Worm (Caenorhabditis elegans) whole organism, midembryonic: ENCODE data around the gene fbxb-60.

ENCODE experiments used
- T22C8.4 ChIP-seq: fragments of 200-800 bp; sonication (Bioruptor generic); IDR thresholded peaks from 2 replicates; pipeline ENCODE4 v1.3.6; 2022; ENCODE audit warnings: missing genetic modification characterization, missing compliant biosample characterization
- cog-1 ChIP-seq: sonication (generic microtip); optimal IDR thresholded peaks from 2 replicates; lab custom pipeline; 2016; ENCODE audit warnings: missing genetic modification characterization, missing compliant biosample characterization
- flt-1 ChIP-seq: fragments of 200-800 bp; sonication (Bioruptor generic); IDR thresholded peaks from 2 replicates; pipeline ENCODE4 v1.3.6; 2022; ENCODE audit warnings: missing genetic modification characterization, missing compliant biosample characterization
- klf-2 ChIP-seq: fragments of 200-800 bp; sonication (Bioruptor generic); conservative IDR thresholded peaks from 2 replicates; pipeline ENCODE4 v1.3.6; 2022; ENCODE audit warnings: missing genetic modification reagents, missing genetic modification characterization, missing compliant biosample characterization
- med-1 ChIP-seq: sonication (generic microtip); optimal IDR thresholded peaks from 2 replicates; lab custom pipeline; 2017; ENCODE audit warnings: missing genetic modification characterization, mild to moderate bottlenecking, missing compliant biosample characterization, antibody characterized with exemption, missing genetic modification reagents; ENCODE audit not compliant: insufficient read depth
- ref-1 ChIP-seq: fragments of 200-800 bp; sonication (Bioruptor generic); conservative IDR thresholded peaks from 2 replicates; pipeline ENCODE4 v1.3.6; 2022; ENCODE audit warnings: missing genetic modification reagents, missing genetic modification characterization, missing compliant biosample characterization
- tab-1 ChIP-seq: fragments of 200-800 bp; sonication (Bioruptor generic); IDR thresholded peaks from 2 replicates; pipeline ENCODE4 v1.3.6; 2022; ENCODE audit warnings: missing genetic modification characterization, missing compliant biosample characterization
- ztf-23 ChIP-seq: fragments of 200-800 bp; sonication (Bioruptor generic); IDR thresholded peaks from 2 replicates; pipeline ENCODE4 v1.3.6; 2022; ENCODE audit warnings: missing genetic modification reagents, missing genetic modification characterization, missing compliant biosample characterization
- ztf-29 ChIP-seq: fragments of 200-800 bp; sonication (Bioruptor generic); IDR thresholded peaks from 2 replicates; pipeline ENCODE4 v1.3.6; 2022; ENCODE audit warnings: missing genetic modification reagents, missing genetic modification characterization, missing compliant biosample characterization

The fbxb-60 gene

DNA sequence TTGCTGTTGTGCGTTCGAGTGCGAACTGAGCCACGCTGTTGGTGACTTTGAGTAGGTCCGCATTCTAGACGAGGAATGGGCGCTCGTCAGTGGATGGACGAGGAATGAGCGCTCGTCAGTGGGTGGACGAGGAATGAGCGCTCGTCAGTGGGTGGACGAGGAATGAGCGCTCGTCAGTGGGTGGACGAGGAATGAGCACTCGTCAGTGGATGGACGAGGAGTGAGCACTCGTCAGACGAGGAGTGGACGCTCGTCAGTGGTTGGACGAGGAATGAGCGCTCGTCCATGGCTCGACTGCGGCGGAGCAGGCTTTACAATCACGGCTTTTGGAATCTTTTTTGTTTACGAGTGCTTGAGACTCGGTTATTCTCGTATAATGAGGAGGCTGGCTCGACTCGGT, 19.1 kb upstream of the fbxb-60 start:
- TF ChIP-seq flt-1 (GFP tag; lab: Robert Waterston, UW) (no peak), klf-2 (no peak), ztf-29 (no peak), med-1 (no peak), cog-1 (tag; lab: Kevin White, UChicago) (no peak), ref-1 (GFP tag; lab: Robert Waterston, UW) (no peak), ztf-23 (GFP tag; lab: Robert Waterston, UW) (no peak), tab-1 (GFP tag; lab: Robert Waterston, UW) (no peak), T22C8.4 (GFP tag; lab: Robert Waterston, UW) (no peak)

- no peak for TF ChIP-seq ref-1 (GFP tag; lab: Robert Waterston, UW)
- no peak for TF ChIP-seq med-1
- no peak for TF ChIP-seq flt-1 (GFP tag; lab: Robert Waterston, UW)
- no peak for TF ChIP-seq ztf-23 (GFP tag; lab: Robert Waterston, UW)
Observed at ce11 chrV:19279888-19280287, 17.7 kb upstream of the fbxb-60 start, which contains the start of gene F21D9.8. F21D9.8 (minus strand) TSS chrV:19279988.

ce11 chrV:19282314-19282713, 15.3 kb upstream of the fbxb-60 start, which contains the start of gene fbxb-117:
fbxb-117 (plus strand) TSS chrV:19282614.
- TF ChIP-seq ztf-23 (GFP tag; lab: Robert Waterston, UW) (no peak), cog-1 (tag; lab: Kevin White, UChicago) (no peak), flt-1 (GFP tag; lab: Robert Waterston, UW) (no peak), T22C8.4 (GFP tag; lab: Robert Waterston, UW) (no peak), med-1 (no peak), klf-2 (no peak), ref-1 (GFP tag; lab: Robert Waterston, UW) (no peak), tab-1 (GFP tag; lab: Robert Waterston, UW) (no peak), ztf-29 (no peak)

- no peak for TF ChIP-seq ztf-29
- no peak for TF ChIP-seq klf-2
- no peak for TF ChIP-seq cog-1 (tag; lab: Kevin White, UChicago)
- no peak for TF ChIP-seq ref-1 (GFP tag; lab: Robert Waterston, UW)
- no peak for TF ChIP-seq tab-1 (GFP tag; lab: Robert Waterston, UW)
- no peak for TF ChIP-seq T22C8.4 (GFP tag; lab: Robert Waterston, UW)
- no peak for TF ChIP-seq ztf-23 (GFP tag; lab: Robert Waterston, UW)
- TF ChIP-seq med-1, result no peak
- no peak for TF ChIP-seq flt-1 (GFP tag; lab: Robert Waterston, UW)
Observed at ce11 chrV:19285921-19286320, 11.7 kb upstream of the fbxb-60 start.

ce11 chrV:19288073-19288805, 9.4 kb upstream of the fbxb-60 start, which contains the start of the genes F55C9.3 and fbxb-57:
F55C9.3 (minus strand) TSS chrV:19288173.
fbxb-57 (plus strand) TSS chrV:19288755.
- no peak for TF ChIP-seq ref-1 (GFP tag; lab: Robert Waterston, UW)
- TF ChIP-seq cog-1 (tag; lab: Kevin White, UChicago), result no peak
- TF ChIP-seq T22C8.4 (GFP tag; lab: Robert Waterston, UW), result no peak
- no peak for TF ChIP-seq ztf-23 (GFP tag; lab: Robert Waterston, UW)
- no peak for TF ChIP-seq tab-1 (GFP tag; lab: Robert Waterston, UW)
- no peak for TF ChIP-seq med-1
- no peak for TF ChIP-seq ztf-29
- no peak for TF ChIP-seq klf-2
- no peak for TF ChIP-seq flt-1 (GFP tag; lab: Robert Waterston, UW)

DNA sequence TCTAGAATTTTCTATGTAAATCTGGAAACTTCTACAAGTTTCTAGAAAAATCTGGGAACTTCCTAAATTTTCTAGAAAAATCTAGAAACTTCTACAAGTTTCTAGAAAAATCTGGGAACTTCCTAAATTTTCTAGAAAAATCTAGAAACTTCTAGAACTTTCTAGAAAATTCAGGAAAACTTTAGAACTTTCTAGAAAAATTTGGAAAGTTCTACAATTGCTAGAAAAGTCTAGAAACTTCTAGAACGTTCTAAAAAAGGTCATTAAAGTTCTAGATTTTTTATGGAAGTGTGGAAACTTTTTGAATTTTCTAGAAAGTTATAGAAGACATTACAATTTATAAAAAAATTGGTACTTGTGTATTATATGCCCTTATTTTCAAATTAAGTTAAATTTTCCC, 4.6 kb upstream of the fbxb-60 start, which contains the start of gene F55C9.5:
TSS of gene F55C9.5 (minus strand) at position 101 of the 400 bp plus-strand sequence.
- no peak for TF ChIP-seq ztf-29
- TF ChIP-seq ztf-23 (GFP tag; lab: Robert Waterston, UW), result no peak
- TF ChIP-seq T22C8.4 (GFP tag; lab: Robert Waterston, UW), result no peak
- no peak for TF ChIP-seq klf-2
- TF ChIP-seq med-1, result no peak
- TF ChIP-seq flt-1 (GFP tag; lab: Robert Waterston, UW), result no peak
- no peak for TF ChIP-seq tab-1 (GFP tag; lab: Robert Waterston, UW)
- no peak for TF ChIP-seq ref-1 (GFP tag; lab: Robert Waterston, UW)
- TF ChIP-seq cog-1 (tag; lab: Kevin White, UChicago), result no peak

ce11 chrV:19296723-19297122, 887 bp upstream of the fbxb-60 start, which contains the start of gene F55C9.6:
F55C9.6 (minus strand) TSS chrV:19296823.
- TF ChIP-seq flt-1 (GFP tag; lab: Robert Waterston, UW) (no peak), T22C8.4 (GFP tag; lab: Robert Waterston, UW) (no peak), ref-1 (GFP tag; lab: Robert Waterston, UW) (no peak), tab-1 (GFP tag; lab: Robert Waterston, UW) (no peak), med-1 (no peak), ztf-23 (GFP tag; lab: Robert Waterston, UW) (no peak), cog-1 (tag; lab: Kevin White, UChicago) (no peak), klf-2 (no peak), ztf-29 (no peak)

- TF ChIP-seq cog-1 (tag; lab: Kevin White, UChicago) (no peak), ref-1 (GFP tag; lab: Robert Waterston, UW) (no peak), ztf-29 (no peak), T22C8.4 (GFP tag; lab: Robert Waterston, UW) (no peak), med-1 (no peak), klf-2 (no peak), tab-1 (GFP tag; lab: Robert Waterston, UW) (no peak), ztf-23 (GFP tag; lab: Robert Waterston, UW) (no peak), flt-1 (GFP tag; lab: Robert Waterston, UW) (no peak)
Observed at ce11 chrV:19299262-19299661, 1.7 kb downstream of the fbxb-60 start, which contains the start of gene F55C9.14. F55C9.14 (plus strand) TSS chrV:19299562.

DNA sequence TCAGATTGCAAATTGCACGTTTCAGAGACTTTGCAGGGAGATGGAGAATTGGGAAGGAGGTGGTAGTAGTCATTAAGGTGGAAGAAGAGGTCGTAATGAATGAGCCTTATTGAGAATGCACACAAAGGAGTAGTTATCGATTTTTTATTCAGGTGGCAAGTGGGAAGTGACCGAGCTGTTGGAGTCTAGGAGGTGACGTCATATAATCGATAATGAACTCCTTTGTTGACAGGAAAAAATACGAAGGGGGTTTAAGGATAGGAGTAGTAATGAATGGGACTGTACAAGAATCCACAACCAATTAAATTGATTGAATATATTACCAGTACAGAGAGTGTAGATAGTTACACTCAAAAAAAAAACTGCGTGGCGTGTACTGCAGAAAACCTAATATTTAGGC, 4.3 kb downstream of the fbxb-60 start, which contains the start of gene fbxb-62:
TSS of gene fbxb-62 (minus strand) at position 101 of the 400 bp plus-strand sequence.
- 0 out of 2 replicates have a peak, but pooled peaks have one; percentile 29 for TF ChIP-seq T22C8.4 (GFP tag; lab: Robert Waterston, UW)
- TF ChIP-seq ref-1 (GFP tag; lab: Robert Waterston, UW), result no peak
- no peak for TF ChIP-seq ztf-23 (GFP tag; lab: Robert Waterston, UW)
